Worm (Caenorhabditis elegans) whole organism, L4 larva: Measurements from ENCODE around the gene tmed-10.

Experiments
- D1046.2 ChIP-seq: fragments of 200-800 bp; sonication (Bioruptor generic); IDR thresholded peaks from 2 replicates; pipeline ENCODE4 v1.3.6; 2022; ENCODE audit warnings: missing genetic modification characterization, missing compliant biosample characterization
- F37D6.2 ChIP-seq: sonication (generic microtip); optimal IDR thresholded peaks from 2 replicates; lab custom pipeline; 2016; ENCODE audit warnings: mild to moderate bottlenecking, missing genetic modification characterization, missing compliant biosample characterization
- aha-1 ChIP-seq: fragments of 150-350 bp; peaks from one replicate; lab custom pipeline; 2014; ENCODE audit warnings: missing biosample characterization, missing genetic modification characterization
- aly-2 ChIP-seq: sonication (generic microtip); optimal IDR thresholded peaks from 2 replicates; lab custom pipeline; 2018; ENCODE audit warnings: missing biosample characterization, missing genetic modification characterization
- ama-1 ChIP-seq: fragments of 150-350 bp; optimal IDR thresholded peaks from 2 replicates; lab custom pipeline; 2014; ENCODE audit warnings: inconsistent platforms, mixed read lengths
- ceh-44 ChIP-seq: fragments of 200-800 bp; sonication (Bioruptor generic); IDR thresholded peaks from 2 replicates; pipeline ENCODE4 v1.3.6; 2022; ENCODE audit warnings: missing genetic modification reagents, missing genetic modification characterization, missing compliant biosample characterization
- ces-1 ChIP-seq: fragments of 150-350 bp; sonication (generic microtip); optimal IDR thresholded peaks from 4 replicates; lab custom pipeline; 2014; ENCODE audit warnings: missing biosample characterization, missing genetic modification reagents, missing genetic modification characterization
- daf-12 ChIP-seq: fragments of 150-350 bp; optimal IDR thresholded peaks from 2 replicates; lab custom pipeline; 2014; ENCODE audit warnings: missing biosample characterization, missing genetic modification reagents, missing genetic modification characterization
- daf-16 ChIP-seq, 3 experiments: sonication (generic microtip); optimal IDR thresholded peaks; 2 replicates each; lab custom pipeline; 2016 to 2017; ENCODE audit warnings: missing genetic modification characterization in 3 of 3, missing genetic modification reagents in 3 of 3, mild to moderate bottlenecking in 2 of 3, missing compliant biosample characterization in 2 of 3, missing biosample characterization in 1 of 3, moderate library complexity in 1 of 3
- duxl-1 ChIP-seq: sonication (generic microtip); optimal IDR thresholded peaks from 2 replicates; lab custom pipeline; 2016; ENCODE audit warnings: mild to moderate bottlenecking, missing genetic modification characterization, moderate library complexity, missing compliant biosample characterization; ENCODE audit not compliant: poor library complexity
- hif-1 ChIP-seq, 2 experiments: sonication (generic microtip); optimal IDR thresholded peaks; 2 replicates each; lab custom pipeline; 2016 to 2017; ENCODE audit warnings: missing compliant biosample characterization in 2 of 2, missing genetic modification characterization in 2 of 2, missing genetic modification reagents in 2 of 2, missing genotype in 2 of 2, mild to moderate bottlenecking in 1 of 2
- hlh-11 ChIP-seq: fragments of 200-800 bp; sonication (Bioruptor generic); optimal IDR thresholded peaks from 2 replicates; lab custom pipeline; 2018; ENCODE audit warnings: mild to moderate bottlenecking, missing genetic modification characterization, missing compliant biosample characterization
- hlh-30 ChIP-seq: sonication (generic microtip); optimal IDR thresholded peaks from 2 replicates; lab custom pipeline; 2017; ENCODE audit warnings: antibody characterized with exemption, mild to moderate bottlenecking, missing genetic modification characterization, missing compliant biosample characterization; ENCODE audit not compliant: insufficient read depth
- jun-1 ChIP-seq: fragments of 150-350 bp; optimal IDR thresholded peaks from 2 replicates; lab custom pipeline; 2014; ENCODE audit warnings: missing biosample characterization, missing genetic modification reagents, missing genetic modification characterization
- lin-13 ChIP-seq: fragments of 150-350 bp; optimal IDR thresholded peaks from 2 replicates; lab custom pipeline; 2014; ENCODE audit warnings: missing biosample characterization, missing genetic modification reagents, missing genetic modification characterization
- lin-15B ChIP-seq: fragments of 150-350 bp; sonication (generic microtip); optimal IDR thresholded peaks from 3 replicates; lab custom pipeline; 2014; ENCODE audit warnings: missing biosample characterization, missing genetic modification characterization
- lin-38 ChIP-seq: fragments of 200-800 bp; sonication (Bioruptor generic); IDR thresholded peaks from 2 replicates; pipeline ENCODE4 v1.3.6; 2022; ENCODE audit warnings: missing genetic modification reagents, missing genetic modification characterization, missing compliant biosample characterization
- lsy-2 ChIP-seq, 2 experiments: fragments of 150-350 bp in 1 of 2; sonication (generic microtip) in 1 of 2; optimal IDR thresholded peaks; 2 replicates each; lab custom pipeline; 2014 to 2017; ENCODE audit warnings: missing biosample characterization in 2 of 2, missing genetic modification characterization in 2 of 2
- mdt-29 ChIP-seq: fragments of 200-800 bp; sonication (Bioruptor generic); IDR thresholded peaks from 2 replicates; pipeline ENCODE4 v1.3.6; 2022; ENCODE audit warnings: missing genetic modification reagents, missing genetic modification characterization, missing compliant biosample characterization
- nhr-102 ChIP-seq: sonication (generic microtip); optimal IDR thresholded peaks from 2 replicates; lab custom pipeline; 2016; ENCODE audit warnings: mild to moderate bottlenecking, missing genetic modification characterization, moderate library complexity, missing compliant biosample characterization
- nhr-237 ChIP-seq: sonication (generic microtip); optimal IDR thresholded peaks from 2 replicates; lab custom pipeline; 2017; ENCODE audit warnings: missing biosample characterization, missing genetic modification characterization
- nhr-28 ChIP-seq: fragments of 150-350 bp; optimal IDR thresholded peaks from 2 replicates; lab custom pipeline; 2014; ENCODE audit warnings: missing biosample characterization, missing genetic modification characterization
- nhr-42 ChIP-seq: fragments of 200-800 bp; sonication (Bioruptor generic); IDR thresholded peaks from 2 replicates; pipeline ENCODE4 v1.3.6; 2022; ENCODE audit warnings: missing genetic modification characterization, missing compliant biosample characterization
- pha-4 ChIP-seq, 2 experiments: fragments of 150-350 bp in 1 of 2; fragments of 200-800 bp in 1 of 2; sonication (Bioruptor generic) in 1 of 2; IDR thresholded peaks in 1 of 2; optimal IDR thresholded peaks in 1 of 2; 2 replicates each; pipeline versions ENCODE4 v1.3.6 to Lab custom; 2014 to 2022; ENCODE audit warnings: missing genetic modification characterization in 2 of 2, missing genetic modification reagents in 2 of 2, missing biosample characterization in 1 of 2, missing compliant biosample characterization in 1 of 2
- php-3 ChIP-seq: fragments of 200-800 bp; sonication (Bioruptor generic); IDR thresholded peaks from 2 replicates; pipeline ENCODE4 v1.3.6; 2022; ENCODE audit warnings: missing genetic modification reagents, missing genetic modification characterization, missing compliant biosample characterization
- sdz-12 ChIP-seq: fragments of 200-800 bp; sonication (Bioruptor generic); optimal IDR thresholded peaks from 2 replicates; lab custom pipeline; 2018; ENCODE audit warnings: mild to moderate bottlenecking, missing genetic modification characterization, missing compliant biosample characterization
- set-16 ChIP-seq: fragments of 200-800 bp; sonication (Bioruptor generic); IDR thresholded peaks from 2 replicates; pipeline ENCODE4 v1.3.6; 2022; ENCODE audit warnings: missing genetic modification reagents, missing genetic modification characterization, missing compliant biosample characterization
- unc-62 ChIP-seq, 3 experiments: fragments of 150-350 bp in 1 of 3; sonication (generic microtip); optimal IDR thresholded peaks in 2 of 3; peaks in 1 of 3; 1 replicate in 1 of 3; 2 replicates in 2 of 3; lab custom pipeline; 2014 to 2017; ENCODE audit warnings: missing biosample characterization in 3 of 3, missing genetic modification characterization in 3 of 3, missing genetic modification reagents in 3 of 3, missing genotype in 1 of 3
- vab-7 ChIP-seq: fragments of 200-800 bp; sonication (Bioruptor generic); IDR thresholded peaks from 2 replicates; pipeline ENCODE4 v1.3.6; 2022; ENCODE audit warnings: missing genetic modification reagents, missing genetic modification characterization, missing compliant biosample characterization
- zag-1 ChIP-seq: fragments of 150-350 bp; optimal IDR thresholded peaks from 2 replicates; lab custom pipeline; 2014; ENCODE audit warnings: missing biosample characterization, missing genetic modification characterization
- zfp-3 ChIP-seq: fragments of 200-800 bp; sonication (Bioruptor generic); conservative IDR thresholded peaks from 2 replicates; pipeline ENCODE4 v1.3.6; 2022; ENCODE audit warnings: missing genetic modification reagents, missing genetic modification characterization, missing compliant biosample characterization
- zip-2 ChIP-seq: fragments of 150-350 bp; optimal IDR thresholded peaks from 2 replicates; lab custom pipeline; 2014; ENCODE audit warnings: missing biosample characterization, missing genetic modification characterization
- ztf-7 ChIP-seq: fragments of 150-350 bp; optimal IDR thresholded peaks from 2 replicates; lab custom pipeline; 2014; ENCODE audit warnings: missing biosample characterization, missing genetic modification characterization

tmed-10 gene

DNA sequence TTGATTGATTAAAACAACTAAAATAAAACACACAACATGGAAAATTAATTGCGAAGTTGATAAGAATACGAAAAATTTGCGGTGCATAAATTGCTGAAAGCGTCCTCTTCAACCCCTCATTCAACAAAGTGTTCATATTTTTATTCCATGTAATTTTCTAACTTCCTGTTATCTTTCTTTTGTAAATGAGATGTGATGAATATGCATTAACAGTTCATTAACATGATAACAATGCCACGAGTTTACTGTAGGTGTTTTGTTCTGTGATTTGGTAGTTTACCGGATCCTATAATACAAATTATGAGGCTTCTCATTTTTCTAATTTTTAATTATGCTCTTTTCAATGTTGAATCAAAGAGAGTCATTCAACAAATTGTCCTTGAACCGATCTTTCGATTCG lies 2.3 kb upstream of the tmed-10 start, which contains the start of gene F47G9.6:
Gene F47G9.6 (plus strand): TSS at position 301 of the 400 bp plus-strand sequence.
- TF ChIP-seq pha-4 (GFP tag; IDR thresholded peaks at IDR 0.05; lab: Robert Waterston, UW) (no peak), pha-4 (tag; optimal IDR thresholded peaks at IDR 0.05; lab: Kevin White, UChicago) (no peak), F37D6.2 (tag; lab: Kevin White, UChicago) (no peak), unc-62 (GFP tag; optimal IDR thresholded peaks at IDR 0.05 in 1 of 2; lab: Kevin White, UChicago) (no peak), unc-62 (tag; optimal IDR thresholded peaks at IDR 0.05; lab: Kevin White, UChicago) (no peak)

DNA sequence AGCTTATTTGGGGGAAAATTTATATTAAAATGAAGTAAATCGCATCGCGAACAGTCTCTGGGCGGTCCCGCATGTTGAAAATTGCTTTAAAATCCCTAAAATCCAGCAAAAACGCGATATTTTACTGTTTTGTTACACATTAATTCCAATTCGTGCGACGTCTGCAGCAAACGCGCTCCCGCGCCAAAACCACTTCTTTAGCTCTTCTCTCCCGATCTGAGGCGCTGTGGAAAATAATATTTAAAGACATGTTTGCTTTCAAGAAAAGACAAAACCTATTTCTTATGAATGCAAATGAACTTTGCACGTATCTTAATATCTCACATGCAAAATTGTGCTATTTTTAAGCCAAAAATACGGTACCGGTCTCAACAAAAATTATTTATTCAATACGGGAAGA lies 1.8 kb upstream of the tmed-10 start:
- TF ChIP-seq ceh-44 (GFP tag; lab: Robert Waterston, UW) (peak; percentile 65; the same call in 1 of the 2 replicates), D1046.2 (GFP tag; lab: Robert Waterston, UW) (0 out of 2 replicates have a peak, but pooled peaks have one; percentile 42), lin-38 (GFP tag; lab: Robert Waterston, UW) (peak; percentile 88)

DNA sequence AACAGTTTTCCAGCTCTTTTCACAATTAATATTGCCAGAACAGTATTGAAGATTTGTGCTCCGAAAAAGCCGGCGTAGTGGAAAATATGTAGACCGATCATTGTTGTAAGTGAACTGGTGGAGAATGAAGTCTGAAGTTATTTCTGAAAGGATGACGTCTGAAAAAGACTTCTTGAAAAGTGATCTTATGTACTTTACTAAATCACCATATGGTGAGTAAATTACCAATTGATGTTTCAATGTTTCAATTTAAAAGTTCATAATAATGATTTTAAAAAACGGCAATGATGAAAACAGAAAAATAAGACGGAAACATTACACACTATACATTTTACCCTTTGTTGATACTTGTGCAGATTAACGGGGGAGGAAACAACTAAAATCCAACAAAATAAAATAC lies 3.0 kb downstream of the tmed-10 start, which contains the start of gene str-141:
Gene str-141 (minus strand): TSS at position 101 of the 400 bp plus-strand sequence.
- TF ChIP-seq ztf-7 (tag; lab: Kevin White, UChicago) (no peak), zip-2 (tag; lab: Kevin White, UChicago) (no peak), vab-7 (GFP tag; lab: Robert Waterston, UW) (no peak), ces-1 (GFP tag; lab: Kevin White, UChicago) (no peak), lsy-2 (tag; optimal IDR thresholded peaks at IDR 0.05; lab: Kevin White, UChicago) (no peak), daf-12 (no peak), pha-4 (GFP tag; IDR thresholded peaks at IDR 0.05; lab: Robert Waterston, UW) (no peak), pha-4 (tag; optimal IDR thresholded peaks at IDR 0.05; lab: Kevin White, UChicago) (no peak), duxl-1 (tag; lab: Kevin White, UChicago) (peak; percentile 4), jun-1 (tag; lab: Kevin White, UChicago) (no peak), lin-15B (tag; lab: Kevin White, UChicago) (no peak), nhr-42 (GFP tag; lab: Robert Waterston, UW) (no peak), lin-13 (GFP tag; lab: Kevin White, UChicago) (no peak), set-16 (GFP tag; lab: Robert Waterston, UW) (no peak), ama-1 (lab: Kevin White, UChicago) (peak; percentile 12), nhr-237 (no peak), php-3 (GFP tag; lab: Robert Waterston, UW) (no peak), sdz-12 (no peak), aha-1 (tag; lab: Kevin White, UChicago) (no peak), mdt-29 (GFP tag; lab: Robert Waterston, UW) (no peak), zag-1 (tag; lab: Kevin White, UChicago) (no peak), hlh-30 (tag; lab: Kevin White, UChicago) (no peak), unc-62 (GFP tag; optimal IDR thresholded peaks at IDR 0.05 in 1 of 2; lab: Kevin White, UChicago) (peak in 1 of 2 experiments; percentile 3), unc-62 (tag; optimal IDR thresholded peaks at IDR 0.05; lab: Kevin White, UChicago) (no peak), nhr-102 (tag; lab: Kevin White, UChicago) (no peak), hif-1 (tag; optimal IDR thresholded peaks at IDR 0.05; lab: Kevin White, UChicago) (no peak)
- TF ChIP-seq, all 104 proteins: peak for 3

DNA sequence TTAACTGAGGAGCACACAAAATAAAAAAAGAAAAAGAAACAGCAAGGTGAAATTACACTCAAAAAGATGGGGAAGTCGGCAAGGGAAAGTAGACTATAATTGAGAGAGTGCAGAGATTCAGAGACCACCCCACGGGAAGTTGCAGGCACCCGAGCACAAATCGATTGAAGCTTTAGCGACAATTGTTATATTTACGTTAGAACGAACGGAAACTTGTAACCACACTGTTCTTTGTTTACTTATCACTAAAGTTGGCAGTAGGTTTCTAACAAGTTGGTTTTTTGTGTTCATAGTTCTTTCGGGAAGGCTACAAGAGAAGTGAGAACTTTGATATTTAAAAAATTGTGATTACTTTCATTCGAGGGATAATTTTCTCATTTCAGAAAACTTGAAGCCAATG lies 5.0 kb downstream of the tmed-10 start, which contains the start of gene F47G9.4:
Gene F47G9.4 (minus strand): TSS at position 98 of the 400 bp plus-strand sequence.
- peak; percentile 48 for TF ChIP-seq nhr-28 (tag; lab: Kevin White, UChicago)
- no peak for TF ChIP-seq daf-12
- TF ChIP-seq hlh-11, result peak; percentile 25
- TF ChIP-seq pha-4 (GFP tag; IDR thresholded peaks at IDR 0.05; lab: Robert Waterston, UW), result no peak
- peak; percentile 74 for TF ChIP-seq pha-4 (tag; optimal IDR thresholded peaks at IDR 0.05; lab: Kevin White, UChicago)
- no peak for TF ChIP-seq zfp-3
- no peak for TF ChIP-seq aly-2 (tag; lab: Kevin White, UChicago)
- no peak for TF ChIP-seq daf-16 (GFP tag; optimal IDR thresholded peaks at IDR 0.05; lab: Kevin White, UChicago)
- TF ChIP-seq daf-16 (tag; optimal IDR thresholded peaks at IDR 0.05; lab: Kevin White, UChicago), result peak; percentile 18
- TF ChIP-seq, all 104 proteins: peak for 4
